Worm (Caenorhabditis elegans): ENCODE measurements around the gene T25F10.4.

The T25F10.4 gene

DNA sequence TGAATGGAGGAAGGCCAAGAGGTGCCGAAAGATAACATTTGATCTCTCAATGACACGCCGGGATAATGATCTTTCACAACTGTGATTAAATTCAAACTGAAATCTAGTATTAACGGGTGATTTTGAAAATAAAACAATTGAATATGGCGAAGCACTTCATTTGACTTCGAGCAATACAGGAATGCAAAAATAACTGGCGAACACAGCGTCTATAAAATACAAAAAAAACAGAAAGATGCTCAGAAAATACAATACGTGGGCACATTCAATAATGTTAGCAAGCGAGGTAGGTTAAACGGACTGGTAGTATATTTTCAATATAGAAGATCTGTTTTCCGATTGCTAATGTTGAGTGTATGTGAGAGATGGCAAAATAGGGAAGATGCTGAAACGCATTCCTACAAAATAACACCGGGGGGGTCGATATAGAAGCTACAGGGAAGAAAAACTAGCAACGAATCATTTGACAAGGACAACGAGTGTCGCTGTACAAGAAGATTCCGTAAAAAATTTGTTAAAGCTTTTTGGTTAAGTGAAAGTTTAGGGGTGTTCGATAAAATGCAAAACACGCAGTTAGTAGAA, 20.9 kb upstream of the T25F10.4 start:
- TF ChIP-seq F13C5.2 (tag; optimal IDR thresholded peaks at IDR 0.05) (no peak), pes-1 (GFP tag; IDR thresholded peaks at IDR 0.05) (no peak), ama-1 (optimal IDR thresholded peaks at IDR 0.05) (no peak), sea-1 (GFP tag; conservative IDR thresholded peaks at IDR 0.05) (no peak), tra-4 (tag; optimal IDR thresholded peaks at IDR 0.05) (no peak), tbx-37 (GFP tag; conservative IDR thresholded peaks at IDR 0.05) (no peak), scrt-1 (GFP tag; IDR thresholded peaks at IDR 0.05) (no peak), flt-1 (GFP tag; IDR thresholded peaks at IDR 0.05) (no peak), ceh-13 (GFP tag; optimal IDR thresholded peaks at IDR 0.05) (no peak), aly-1 (tag; optimal IDR thresholded peaks at IDR 0.05) (no peak), B0310.2 (tag; optimal IDR thresholded peaks at IDR 0.05) (no peak), hmg-4 (GFP tag; optimal IDR thresholded peaks at IDR 0.05) (no peak), ceh-36 (tag; optimal IDR thresholded peaks at IDR 0.05) (no peak), tbx-11 (GFP tag; IDR thresholded peaks at IDR 0.05) (no peak), hnd-1 (tag; optimal IDR thresholded peaks at IDR 0.05) (no peak), ets-7 (tag; optimal IDR thresholded peaks at IDR 0.05) (no peak), hmbx-1 (tag; optimal IDR thresholded peaks at IDR 0.05) (no peak)

DNA sequence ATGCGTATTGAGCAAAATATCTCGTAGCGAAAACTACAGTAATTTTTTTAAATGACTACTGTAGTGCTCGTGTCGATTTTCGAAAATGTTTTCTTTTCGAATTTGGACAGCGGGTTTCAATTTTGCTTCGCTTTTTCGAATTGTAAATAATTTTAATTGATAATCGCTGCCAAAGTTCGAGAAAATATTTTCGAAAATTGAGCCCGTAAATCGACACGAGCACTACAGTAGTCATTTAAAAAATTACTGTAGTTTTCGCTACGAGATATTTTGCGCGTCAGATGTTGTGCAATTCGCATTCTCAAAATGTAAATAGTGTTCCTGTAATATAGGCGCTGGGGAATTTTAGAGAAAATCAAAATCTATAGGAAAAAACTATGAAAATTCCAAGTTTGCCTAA, 20.0 kb upstream of the T25F10.4 start:
- TF ChIP-seq sea-1 (GFP tag; conservative IDR thresholded peaks at IDR 0.05) (no peak), ets-7 (tag; optimal IDR thresholded peaks at IDR 0.05) (no peak), hnd-1 (tag; optimal IDR thresholded peaks at IDR 0.05) (no peak)

DNA sequence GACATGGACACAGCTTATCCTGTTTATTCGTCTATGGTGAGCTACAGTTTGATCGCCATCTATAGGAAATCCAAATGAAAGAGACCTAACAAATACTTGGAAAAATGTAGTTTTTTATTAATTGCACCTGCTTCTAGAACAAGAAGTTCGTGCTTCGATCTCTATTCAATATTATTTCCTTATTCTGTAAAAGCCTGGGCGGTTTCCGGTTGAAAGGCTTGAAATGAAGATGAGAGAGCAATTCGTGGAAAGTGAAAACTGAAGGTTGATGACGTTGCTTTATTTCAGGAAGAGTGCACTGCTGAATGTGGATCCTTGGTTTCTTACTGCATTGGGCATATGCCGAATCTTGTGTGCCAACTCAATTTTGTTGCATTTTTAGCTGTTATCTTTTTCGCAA, 18.4 kb upstream of the T25F10.4 start:
- no peak for TF ChIP-seq hmbx-1 (tag; optimal IDR thresholded peaks at IDR 0.05)
- TF ChIP-seq ets-7 (tag; optimal IDR thresholded peaks at IDR 0.05): no peak
- TF ChIP-seq flt-1 (GFP tag; IDR thresholded peaks at IDR 0.05): no peak
- no peak for TF ChIP-seq F13C5.2 (tag; optimal IDR thresholded peaks at IDR 0.05)
- no peak for TF ChIP-seq ama-1 (optimal IDR thresholded peaks at IDR 0.05)
- TF ChIP-seq tra-4 (tag; optimal IDR thresholded peaks at IDR 0.05): no peak
- TF ChIP-seq pes-1 (GFP tag; IDR thresholded peaks at IDR 0.05): no peak
- no peak for TF ChIP-seq ceh-36 (tag; optimal IDR thresholded peaks at IDR 0.05)
- no peak for TF ChIP-seq sea-1 (GFP tag; conservative IDR thresholded peaks at IDR 0.05)
- no peak for TF ChIP-seq tbx-37 (GFP tag; conservative IDR thresholded peaks at IDR 0.05)
- TF ChIP-seq hnd-1 (tag; optimal IDR thresholded peaks at IDR 0.05): no peak
- TF ChIP-seq scrt-1 (GFP tag; IDR thresholded peaks at IDR 0.05): no peak
- no peak for TF ChIP-seq B0310.2 (tag; optimal IDR thresholded peaks at IDR 0.05)
- no peak for TF ChIP-seq aly-1 (tag; optimal IDR thresholded peaks at IDR 0.05)
- TF ChIP-seq ceh-13 (GFP tag; optimal IDR thresholded peaks at IDR 0.05): no peak
- TF ChIP-seq hmg-4 (GFP tag; optimal IDR thresholded peaks at IDR 0.05): no peak
- TF ChIP-seq tbx-11 (GFP tag; IDR thresholded peaks at IDR 0.05): no peak

DNA sequence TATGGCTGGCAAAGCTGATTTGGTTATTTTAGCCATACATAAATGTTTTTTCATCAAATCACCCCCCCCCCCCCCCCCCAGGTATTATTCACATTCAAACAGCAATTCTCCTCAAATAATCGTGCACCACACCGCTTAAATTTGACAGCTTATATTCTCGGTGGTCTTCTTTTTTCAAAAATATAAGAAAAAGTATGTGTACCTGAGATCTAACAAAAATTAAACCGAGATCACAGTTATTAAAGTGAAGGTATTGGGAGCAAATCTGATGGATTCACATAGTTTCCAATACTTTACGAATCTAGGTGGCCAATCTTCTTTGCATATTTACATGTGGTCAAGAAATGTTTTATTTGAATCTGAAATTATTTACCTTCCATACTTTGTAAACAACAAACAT, 17.9 kb upstream of the T25F10.4 start, which contains the start of gene ZC404.15:
TSS of gene ZC404.15 (plus strand) at position 301 of the 400 bp plus-strand sequence.
- TF ChIP-seq ama-1 (optimal IDR thresholded peaks at IDR 0.05) (no peak), hmbx-1 (tag; optimal IDR thresholded peaks at IDR 0.05) (no peak), tbx-37 (GFP tag; conservative IDR thresholded peaks at IDR 0.05) (no peak), B0310.2 (tag; optimal IDR thresholded peaks at IDR 0.05) (no peak), flt-1 (GFP tag; IDR thresholded peaks at IDR 0.05) (no peak), tbx-11 (GFP tag; IDR thresholded peaks at IDR 0.05) (no peak), F13C5.2 (tag; optimal IDR thresholded peaks at IDR 0.05) (no peak), scrt-1 (GFP tag; IDR thresholded peaks at IDR 0.05) (no peak), hnd-1 (tag; optimal IDR thresholded peaks at IDR 0.05) (no peak), aly-1 (tag; optimal IDR thresholded peaks at IDR 0.05) (no peak), sea-1 (GFP tag; conservative IDR thresholded peaks at IDR 0.05) (no peak), hmg-4 (GFP tag; optimal IDR thresholded peaks at IDR 0.05) (no peak), pes-1 (GFP tag; IDR thresholded peaks at IDR 0.05) (no peak), ets-7 (tag; optimal IDR thresholded peaks at IDR 0.05) (no peak)

DNA sequence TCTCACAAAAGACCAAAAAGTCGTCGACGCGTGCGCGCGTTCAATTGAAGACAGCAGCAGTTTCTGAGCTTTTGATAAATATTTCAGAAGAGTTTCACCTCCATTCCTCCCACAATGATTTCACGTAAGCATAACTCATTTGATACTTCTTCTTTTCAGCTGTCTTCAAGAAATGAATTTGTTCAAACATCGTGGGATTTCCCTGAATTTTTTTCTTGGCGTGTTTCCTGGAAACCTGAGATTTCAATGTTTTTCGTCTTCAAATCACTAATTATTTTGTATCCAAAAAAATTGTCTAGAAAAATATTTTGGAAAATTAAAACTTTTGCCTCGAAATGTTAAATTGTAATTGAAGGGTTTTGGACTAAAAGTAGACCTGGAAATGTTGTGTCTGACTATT, 16.2 kb upstream of the T25F10.4 start:
- no peak for TF ChIP-seq hnd-1 (tag; optimal IDR thresholded peaks at IDR 0.05)
- TF ChIP-seq B0310.2 (tag; optimal IDR thresholded peaks at IDR 0.05): no peak
- TF ChIP-seq tbx-37 (GFP tag; conservative IDR thresholded peaks at IDR 0.05): no peak
- TF ChIP-seq ama-1 (optimal IDR thresholded peaks at IDR 0.05): no peak
- TF ChIP-seq F13C5.2 (tag; optimal IDR thresholded peaks at IDR 0.05): no peak
- TF ChIP-seq tbx-11 (GFP tag; IDR thresholded peaks at IDR 0.05): no peak
- TF ChIP-seq scrt-1 (GFP tag; IDR thresholded peaks at IDR 0.05): no peak
- no peak for TF ChIP-seq ceh-36 (tag; optimal IDR thresholded peaks at IDR 0.05)
- no peak for TF ChIP-seq sea-1 (GFP tag; conservative IDR thresholded peaks at IDR 0.05)
- no peak for TF ChIP-seq aly-1 (tag; optimal IDR thresholded peaks at IDR 0.05)
- TF ChIP-seq pes-1 (GFP tag; IDR thresholded peaks at IDR 0.05): no peak
- no peak for TF ChIP-seq tra-4 (tag; optimal IDR thresholded peaks at IDR 0.05)
- TF ChIP-seq ceh-13 (GFP tag; optimal IDR thresholded peaks at IDR 0.05): no peak
- no peak for TF ChIP-seq hmg-4 (GFP tag; optimal IDR thresholded peaks at IDR 0.05)
- no peak for TF ChIP-seq ets-7 (tag; optimal IDR thresholded peaks at IDR 0.05)
- TF ChIP-seq flt-1 (GFP tag; IDR thresholded peaks at IDR 0.05): no peak
- TF ChIP-seq hmbx-1 (tag; optimal IDR thresholded peaks at IDR 0.05): no peak

DNA sequence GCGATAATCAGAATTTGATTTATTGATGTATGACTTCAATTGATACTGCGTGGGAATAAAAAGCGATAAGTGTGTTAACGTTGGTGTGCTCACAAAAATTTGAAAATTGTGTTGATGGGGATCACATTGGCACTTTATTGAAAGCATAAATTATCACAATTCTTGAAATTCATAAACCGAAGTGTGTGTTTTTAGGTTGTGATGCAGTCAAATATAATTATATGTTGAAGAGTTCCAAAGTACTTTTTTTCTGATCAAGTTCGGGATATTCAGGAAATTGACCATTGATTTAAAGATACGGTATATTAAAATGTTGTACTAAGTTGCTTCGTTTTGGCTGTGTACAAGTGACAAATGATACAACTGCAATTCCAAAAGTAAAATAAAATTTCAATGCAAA, 13.4 kb upstream of the T25F10.4 start, which contains the start of gene srh-28:
TSS of gene srh-28 (minus strand) at position 101 of the 400 bp plus-strand sequence.
- no peak for TF ChIP-seq aly-1 (tag; optimal IDR thresholded peaks at IDR 0.05)
- no peak for TF ChIP-seq sea-1 (GFP tag; conservative IDR thresholded peaks at IDR 0.05)
- TF ChIP-seq tbx-11 (GFP tag; IDR thresholded peaks at IDR 0.05): no peak
- no peak for TF ChIP-seq ama-1 (optimal IDR thresholded peaks at IDR 0.05)
- no peak for TF ChIP-seq scrt-1 (GFP tag; IDR thresholded peaks at IDR 0.05)
- TF ChIP-seq flt-1 (GFP tag; IDR thresholded peaks at IDR 0.05): no peak

DNA sequence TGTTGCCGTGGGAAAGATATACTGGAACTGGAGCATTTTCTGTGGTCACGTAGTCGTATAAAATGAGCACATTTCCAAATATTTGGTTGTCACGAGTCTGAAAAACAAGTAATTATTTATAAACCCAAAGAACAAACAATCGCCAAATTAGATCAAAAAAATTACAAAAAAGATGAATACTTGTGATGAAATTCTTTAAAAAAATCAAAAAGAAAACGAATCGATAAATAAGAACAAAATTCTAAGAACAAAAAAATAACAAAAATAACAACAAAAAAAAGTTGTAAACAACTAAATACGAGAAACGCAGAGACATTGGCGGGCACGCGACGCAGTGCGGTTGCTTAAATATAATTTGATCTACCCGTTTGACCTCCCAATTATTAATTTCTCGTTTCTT, 11.5 kb upstream of the T25F10.4 start, which contains the start of gene ZC404.16:
TSS of gene ZC404.16 (minus strand) at position 101 of the 400 bp plus-strand sequence.
- TF ChIP-seq aly-1 (tag; optimal IDR thresholded peaks at IDR 0.05) (no peak), tbx-11 (GFP tag; IDR thresholded peaks at IDR 0.05) (no peak)

DNA sequence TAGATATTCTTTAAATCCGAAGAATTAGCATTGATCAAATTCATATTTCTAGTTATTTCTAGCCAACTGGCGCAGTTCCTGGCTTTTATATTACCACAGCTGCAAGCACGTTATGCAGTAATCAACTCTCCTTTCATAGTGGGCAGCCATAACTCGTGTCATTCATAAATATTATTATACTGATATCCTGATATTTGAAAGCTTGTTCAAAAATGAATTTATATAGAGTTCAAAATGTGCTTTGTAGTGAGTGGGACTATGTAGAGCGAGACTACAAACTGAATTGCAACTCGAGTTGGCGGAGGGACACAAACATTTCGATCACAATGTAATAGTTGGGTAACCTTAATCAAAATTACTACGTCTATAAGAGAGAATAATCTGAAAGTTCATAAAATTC, 9.4 kb upstream of the T25F10.4 start, which contains the start of gene srh-30:
TSS of gene srh-30 (minus strand) at position 101 of the 400 bp plus-strand sequence.
- TF ChIP-seq B0310.2 (tag; optimal IDR thresholded peaks at IDR 0.05) (no peak), flt-1 (GFP tag; IDR thresholded peaks at IDR 0.05) (no peak), F13C5.2 (tag; optimal IDR thresholded peaks at IDR 0.05) (no peak), ceh-13 (GFP tag; optimal IDR thresholded peaks at IDR 0.05) (no peak), ama-1 (optimal IDR thresholded peaks at IDR 0.05) (no peak), ceh-36 (tag; optimal IDR thresholded peaks at IDR 0.05) (no peak), hmg-4 (GFP tag; optimal IDR thresholded peaks at IDR 0.05) (no peak), hmbx-1 (tag; optimal IDR thresholded peaks at IDR 0.05) (no peak), tbx-11 (GFP tag; IDR thresholded peaks at IDR 0.05) (no peak), scrt-1 (GFP tag; IDR thresholded peaks at IDR 0.05) (no peak), aly-1 (tag; optimal IDR thresholded peaks at IDR 0.05) (no peak), ets-7 (tag; optimal IDR thresholded peaks at IDR 0.05) (no peak), hnd-1 (tag; optimal IDR thresholded peaks at IDR 0.05) (no peak), pes-1 (GFP tag; IDR thresholded peaks at IDR 0.05) (no peak), tra-4 (tag; optimal IDR thresholded peaks at IDR 0.05) (no peak), tbx-37 (GFP tag; conservative IDR thresholded peaks at IDR 0.05) (no peak), sea-1 (GFP tag; conservative IDR thresholded peaks at IDR 0.05) (no peak)

Data from whole organism, early embryonic.